Worm (Caenorhabditis elegans): ENCODE measurements around the gene R07E5.6.
A peak's percentile ranks its signal among the peaks of the same experiment; 100 is the strongest.

Gene R07E5.6

ce11 chrIII:4395857-4396256 lies 2.7 kb upstream of the R07E5.6 start:
- TF ChIP-seq dve-1 (tag; optimal IDR thresholded peaks at IDR 0.05) (no peak), nfya-1 (tag; optimal IDR thresholded peaks at IDR 0.05) (peak; percentile 72), pha-2 (tag; optimal IDR thresholded peaks at IDR 0.05) (no peak), unc-55 (GFP tag; optimal IDR thresholded peaks at IDR 0.05) (no peak), K09A11.1 (tag; optimal IDR thresholded peaks at IDR 0.05; ENCODE audit: insufficient read depth) (no peak), ceh-2 (tag; optimal IDR thresholded peaks at IDR 0.05) (no peak), ceh-30 (tag; optimal IDR thresholded peaks at IDR 0.05) (no peak)

ce11 chrIII:4397115-4397514 lies 1.4 kb upstream of the R07E5.6 start, which contains the start of gene R07E5.5:
Gene R07E5.5 (plus strand): TSS chrIII:4397415.
- TF ChIP-seq pros-1 (tag; optimal IDR thresholded peaks at IDR 0.05) (no peak), che-1 (tag; optimal IDR thresholded peaks at IDR 0.05) (no peak), F13H6.1 (tag; optimal IDR thresholded peaks at IDR 0.05) (no peak), C38D4.7 (GFP tag; optimal IDR thresholded peaks at IDR 0.05) (no peak), dmd-4 (tag; optimal IDR thresholded peaks at IDR 0.05; ENCODE audit: borderline replicate concordance) (no peak), hlh-8 (tag; optimal IDR thresholded peaks at IDR 0.05) (no peak), ceh-24 (tag; optimal IDR thresholded peaks at IDR 0.05) (no peak), ttx-3 (tag; optimal IDR thresholded peaks at IDR 0.05) (no peak), lin-11 (tag; optimal IDR thresholded peaks at IDR 0.05) (no peak), eyg-1 (tag; optimal IDR thresholded peaks at IDR 0.05) (no peak)

- TF ChIP-seq pat-9 (tag; optimal IDR thresholded peaks at IDR 0.05): no peak
- no peak for TF ChIP-seq elt-4 (tag; optimal IDR thresholded peaks at IDR 0.05)
Measured at ce11 chrIII:4401142-4401541, 2.6 kb downstream of the R07E5.6 start, which contains the start of gene R07E5.15. Gene R07E5.15 (plus strand): TSS chrIII:4401442.

ce11 chrIII:4404339-4404836 lies 5.8 kb downstream of the R07E5.6 start, which contains the start of the genes R07E5.17 and snfc-5:
Gene R07E5.17 (minus strand): TSS chrIII:4404436.
Gene snfc-5 (plus strand): TSS chrIII:4404786.
- TF ChIP-seq unc-86 (tag; optimal IDR thresholded peaks at IDR 0.05) (no peak), unc-42 (tag; optimal IDR thresholded peaks at IDR 0.05) (peak; percentile 37), ceh-14 (tag; optimal IDR thresholded peaks at IDR 0.05) (peak; percentile 44), Y22D7AL.16 (tag; optimal IDR thresholded peaks at IDR 0.05) (no peak), ceh-18 (tag; optimal IDR thresholded peaks at IDR 0.05) (peak; percentile 25), ceh-31 (tag; optimal IDR thresholded peaks at IDR 0.05) (peak; percentile 27)

ce11 chrIII:4405986-4406385 lies 7.4 kb downstream of the R07E5.6 start, which contains the start of gene rnp-4:
Gene rnp-4 (plus strand): TSS chrIII:4406286.
- TF ChIP-seq hlh-8 (tag; optimal IDR thresholded peaks at IDR 0.05) (no peak), hlh-6 (tag; optimal IDR thresholded peaks at IDR 0.05) (no peak), unc-3 (GFP tag; conservative IDR thresholded peaks at IDR 0.05) (no peak), unc-3 (tag; optimal IDR thresholded peaks at IDR 0.05) (no peak), ttx-3 (tag; optimal IDR thresholded peaks at IDR 0.05) (no peak), dve-1 (tag; optimal IDR thresholded peaks at IDR 0.05) (no peak), mec-3 (tag; optimal IDR thresholded peaks at IDR 0.05; ENCODE audit: borderline replicate concordance) (no peak), ceh-24 (tag; optimal IDR thresholded peaks at IDR 0.05) (no peak), ceh-18 (tag; optimal IDR thresholded peaks at IDR 0.05) (no peak), sdc-2 (tag; optimal IDR thresholded peaks at IDR 0.05) (no peak), fkh-6 (tag; optimal IDR thresholded peaks at IDR 0.05) (no peak), hlh-15 (tag; optimal IDR thresholded peaks at IDR 0.05) (no peak), dmd-4 (tag; optimal IDR thresholded peaks at IDR 0.05; ENCODE audit: borderline replicate concordance) (no peak), C38D4.7 (GFP tag; optimal IDR thresholded peaks at IDR 0.05) (no peak), fkh-10 (GFP tag; optimal IDR thresholded peaks at IDR 0.05) (no peak), zip-5 (tag; optimal IDR thresholded peaks at IDR 0.05) (no peak), eyg-1 (tag; optimal IDR thresholded peaks at IDR 0.05) (no peak)
